Worm (Caenorhabditis elegans): ENCODE data around the gene C01G5.4.

- TF ChIP-seq ref-1 (GFP tag; conservative IDR thresholded peaks at IDR 0.05), result no peak
- TF ChIP-seq flt-1 (GFP tag; IDR thresholded peaks at IDR 0.05), result no peak
- TF ChIP-seq cog-1 (tag; optimal IDR thresholded peaks at IDR 0.05), result no peak
- TF ChIP-seq ztf-29 (GFP tag; IDR thresholded peaks at IDR 0.05), result no peak
These were observed 34.1 kb downstream of the C01G5.4 start for ce11 chrIV:6565605-6566004.

Data from whole organism, midembryonic.